Worm (Caenorhabditis elegans) whole organism, L2 larva: ENCODE results near the gene glrx-5.
"Not testable (repeated sequence)": the region's sequence is repeated elsewhere in the genome, so short reads cannot be mapped to it uniquely, and the experiment has no call there.

Source experiments
- C34F6.9 ChIP-seq: fragments of 150-350 bp; optimal IDR thresholded peaks from 2 replicates; lab custom pipeline; 2014; ENCODE audit warnings: missing biosample characterization, missing genetic modification characterization
- R02D3.7 ChIP-seq: fragments of 150-350 bp; optimal IDR thresholded peaks from 2 replicates; lab custom pipeline; 2014; ENCODE audit warnings: missing biosample characterization, missing genetic modification characterization
- blmp-1 ChIP-seq: sonication (generic microtip); optimal IDR thresholded peaks from 2 replicates; lab custom pipeline; 2017; ENCODE audit warnings: missing genetic modification characterization, mild to moderate bottlenecking, missing compliant biosample characterization, antibody characterized with exemption, moderate library complexity; ENCODE audit not compliant: insufficient read depth
- ceh-16 ChIP-seq: fragments of 150-350 bp; optimal IDR thresholded peaks from 2 replicates; lab custom pipeline; 2014; ENCODE audit warnings: missing biosample characterization, missing genetic modification characterization
- crh-2 ChIP-seq: sonication (generic microtip); optimal IDR thresholded peaks from 2 replicates; lab custom pipeline; 2017; ENCODE audit warnings: missing biosample characterization, missing genetic modification characterization
- dmd-4 ChIP-seq: sonication (generic microtip); optimal IDR thresholded peaks from 2 replicates; lab custom pipeline; 2017; ENCODE audit warnings: missing biosample characterization, missing genetic modification characterization
- egl-27 ChIP-seq: sonication (generic microtip); optimal IDR thresholded peaks from 3 replicates; lab custom pipeline; 2017; ENCODE audit warnings: missing biosample characterization, missing genetic modification reagents, missing genetic modification characterization
- elt-3 ChIP-seq: sonication (generic microtip); optimal IDR thresholded peaks from 2 replicates; lab custom pipeline; 2017; ENCODE audit warnings: missing biosample characterization, missing genetic modification characterization
- gmeb-1 ChIP-seq: fragments of 150-350 bp; optimal IDR thresholded peaks from 2 replicates; lab custom pipeline; 2014; ENCODE audit warnings: missing biosample characterization, missing genetic modification characterization
- lin-11 ChIP-seq: fragments of 150-350 bp; sonication (generic microtip); optimal IDR thresholded peaks from 2 replicates; lab custom pipeline; 2014; ENCODE audit warnings: missing biosample characterization, missing genetic modification characterization, inconsistent platforms, mixed read lengths
- lsy-2 ChIP-seq, 2 experiments: fragments of 150-350 bp in 1 of 2; sonication (generic microtip) in 1 of 2; optimal IDR thresholded peaks; 2 replicates each; lab custom pipeline; 2014 to 2017; ENCODE audit warnings: missing biosample characterization in 2 of 2, missing genetic modification characterization in 2 of 2
- mab-5 ChIP-seq: fragments of 150-350 bp; optimal IDR thresholded peaks from 2 replicates; lab custom pipeline; 2014; ENCODE audit warnings: missing biosample characterization, missing genetic modification characterization
- mbf-1 ChIP-seq: sonication (generic microtip); optimal IDR thresholded peaks from 2 replicates; lab custom pipeline; 2017; ENCODE audit warnings: missing biosample characterization, missing genetic modification characterization
- mdl-1 ChIP-seq, 2 experiments: fragments of 150-350 bp in 1 of 2; sonication (generic microtip) in 1 of 2; optimal IDR thresholded peaks; 2 replicates each; lab custom pipeline; 2017; ENCODE audit warnings: missing biosample characterization in 2 of 2, missing genetic modification characterization in 2 of 2
- nhr-11 ChIP-seq: fragments of 150-350 bp; optimal IDR thresholded peaks from 2 replicates; lab custom pipeline; 2014; ENCODE audit warnings: missing biosample characterization, missing genetic modification characterization
- nhr-129 ChIP-seq: fragments of 150-350 bp; optimal IDR thresholded peaks from 2 replicates; lab custom pipeline; 2014; ENCODE audit warnings: missing biosample characterization, missing genetic modification characterization
- nhr-23 ChIP-seq: fragments of 150-350 bp; optimal IDR thresholded peaks from 2 replicates; lab custom pipeline; 2014; ENCODE audit warnings: missing biosample characterization, missing genetic modification reagents, missing genetic modification characterization
- nhr-25 ChIP-seq: fragments of 150-350 bp; sonication (generic microtip); optimal IDR thresholded peaks from 3 replicates; lab custom pipeline; 2014; ENCODE audit warnings: missing biosample characterization, missing genetic modification characterization
- nhr-6 ChIP-seq: fragments of 150-350 bp; optimal IDR thresholded peaks from 2 replicates; lab custom pipeline; 2014; ENCODE audit warnings: missing biosample characterization, missing genetic modification characterization
- nhr-77 ChIP-seq: fragments of 150-350 bp; optimal IDR thresholded peaks from 2 replicates; lab custom pipeline; 2014; ENCODE audit warnings: missing biosample characterization, missing genetic modification characterization
- skn-1 ChIP-seq: sonication (generic microtip); optimal IDR thresholded peaks from 2 replicates; lab custom pipeline; 2017; ENCODE audit warnings: missing biosample characterization, missing genetic modification characterization
- sma-3 ChIP-seq: sonication (generic microtip); optimal IDR thresholded peaks from 2 replicates; lab custom pipeline; 2016; ENCODE audit warnings: missing genetic modification reagents, missing genetic modification characterization, missing compliant biosample characterization
- unc-39 ChIP-seq: fragments of 150-350 bp; optimal IDR thresholded peaks from 2 replicates; lab custom pipeline; 2014; ENCODE audit warnings: missing biosample characterization, missing genetic modification characterization
- unc-55 ChIP-seq: fragments of 150-350 bp; sonication (generic microtip); optimal IDR thresholded peaks from 3 replicates; lab custom pipeline; 2014; ENCODE audit warnings: missing biosample characterization, missing genetic modification reagents, missing genetic modification characterization
- zag-1 ChIP-seq: fragments of 150-350 bp; optimal IDR thresholded peaks from 2 replicates; lab custom pipeline; 2014; ENCODE audit warnings: missing biosample characterization, missing genetic modification characterization
- ztf-1 ChIP-seq: fragments of 200-800 bp; sonication (Bioruptor generic); conservative IDR thresholded peaks from 2 replicates; pipeline ENCODE4 v1.3.6; 2022; ENCODE audit warnings: missing genetic modification characterization, missing compliant biosample characterization
- ztf-11 ChIP-seq: sonication (generic microtip); optimal IDR thresholded peaks from 2 replicates; lab custom pipeline; 2017; ENCODE audit warnings: missing biosample characterization, missing genetic modification characterization
- ztf-4 ChIP-seq: fragments of 150-350 bp; optimal IDR thresholded peaks from 2 replicates; lab custom pipeline; 2014; ENCODE audit warnings: missing biosample characterization, missing genetic modification characterization

glrx-5 gene

DNA sequence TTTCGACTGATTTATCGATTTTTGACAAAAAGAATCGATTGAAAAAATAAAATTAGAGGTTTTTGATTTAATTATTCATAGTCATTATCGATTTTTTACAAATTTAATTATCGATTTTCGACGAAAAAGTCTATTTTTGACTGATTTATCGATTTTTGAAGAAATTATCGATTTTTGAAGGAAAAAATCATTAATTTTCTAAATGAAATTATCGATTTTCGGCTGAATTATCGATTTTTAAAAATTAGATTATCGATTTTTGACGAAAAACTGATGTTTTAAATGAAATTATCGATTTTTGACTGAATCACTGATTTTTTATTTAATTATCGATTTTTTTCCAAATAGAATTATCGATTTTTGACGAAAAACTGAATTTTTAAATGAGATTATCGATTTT lies 37.4 kb upstream of the glrx-5 start:
- no peak for TF ChIP-seq ceh-16
- TF ChIP-seq gmeb-1 (tag; lab: Kevin White, UChicago): no peak
- TF ChIP-seq nhr-11 (tag; lab: Kevin White, UChicago): no peak
- no peak for TF ChIP-seq nhr-23

DNA sequence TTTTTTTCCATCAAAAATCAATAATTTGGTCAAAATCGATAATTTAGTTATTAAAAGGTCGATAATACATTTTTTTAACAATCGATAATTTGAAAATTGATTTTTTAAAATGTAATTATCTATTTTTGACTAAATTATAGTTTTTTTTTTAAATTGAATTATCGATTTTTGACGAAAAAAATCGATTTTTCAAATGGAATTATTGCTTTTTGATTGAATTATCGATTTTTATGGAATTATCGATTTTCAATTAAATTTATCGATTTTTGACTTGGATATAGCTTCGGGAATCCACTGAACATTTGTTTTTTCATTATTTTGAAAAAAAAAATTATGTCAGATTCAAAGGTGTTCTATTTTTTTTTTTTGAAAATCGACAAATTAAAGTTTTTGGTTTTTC lies 36.6 kb upstream of the glrx-5 start:
- TF ChIP-seq nhr-25 (no peak), ztf-11 (tag; lab: Kevin White, UChicago) (no peak), lin-11 (tag; lab: Kevin White, UChicago) (no peak), blmp-1 (tag; lab: Kevin White, UChicago) (no peak), dmd-4 (tag; lab: Kevin White, UChicago) (no peak), mdl-1 (tag; optimal IDR thresholded peaks at IDR 0.05; lab: Kevin White, UChicago) (no peak), skn-1 (tag; lab: Kevin White, UChicago) (no peak)

DNA sequence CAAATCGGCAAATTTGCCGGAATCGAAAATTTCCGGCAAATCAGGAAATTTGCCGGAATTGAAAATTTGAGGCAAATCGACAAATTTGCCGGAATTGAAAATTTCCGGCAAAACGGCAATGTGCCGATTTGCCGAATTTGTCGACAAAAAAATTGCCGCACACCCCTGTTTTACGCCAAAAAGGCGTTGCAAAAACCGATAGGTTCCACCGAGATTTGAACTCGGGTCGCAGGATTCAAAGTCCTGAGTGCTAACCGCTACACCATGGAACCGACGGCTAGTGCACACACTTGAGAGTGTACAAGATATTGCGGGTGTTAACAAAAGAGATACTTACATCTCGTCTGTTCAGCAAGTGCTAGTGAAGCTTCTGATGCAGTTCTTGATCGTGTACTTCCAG lies 26.1 kb upstream of the glrx-5 start:
- peak; percentile 2 for TF ChIP-seq sma-3
- TF ChIP-seq blmp-1 (tag; lab: Kevin White, UChicago): no peak
- no peak for TF ChIP-seq skn-1 (tag; lab: Kevin White, UChicago)
- TF ChIP-seq lsy-2 (tag; optimal IDR thresholded peaks at IDR 0.05; lab: Kevin White, UChicago): peak in 1 of 2 experiments; percentile 12
- TF ChIP-seq nhr-129 (tag; lab: Kevin White, UChicago): peak; percentile 59
- TF ChIP-seq unc-55 (GFP tag; lab: Kevin White, UChicago): peak; percentile 6
- no peak for TF ChIP-seq dmd-4 (tag; lab: Kevin White, UChicago)

DNA sequence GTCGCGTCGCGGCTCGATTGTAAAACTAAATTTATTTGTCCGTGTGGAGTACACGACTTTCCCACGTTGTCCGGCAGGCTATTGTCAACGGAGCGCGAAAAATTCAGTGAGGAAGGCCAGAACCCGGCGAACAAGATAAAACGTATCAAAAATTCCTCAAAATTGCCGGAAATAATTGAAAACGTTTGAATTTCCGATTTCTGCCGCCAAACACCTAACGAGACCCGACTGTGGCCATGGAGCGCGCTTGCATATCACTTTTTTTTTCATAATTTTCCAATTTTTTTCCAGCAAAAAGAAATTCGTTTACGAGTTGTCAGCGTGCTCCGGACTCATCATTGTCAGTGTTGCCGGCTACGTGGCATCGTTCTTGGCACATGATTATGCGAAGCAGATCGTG lies 24.8 kb upstream of the glrx-5 start:
- TF ChIP-seq mbf-1 (tag; lab: Kevin White, UChicago) (no peak), C34F6.9 (tag; lab: Kevin White, UChicago) (no peak), nhr-11 (tag; lab: Kevin White, UChicago) (no peak), unc-39 (tag; lab: Kevin White, UChicago) (no peak), ztf-1 (GFP tag; lab: Robert Waterston, UW) (no peak), mab-5 (no peak), nhr-23 (no peak), lin-11 (tag; lab: Kevin White, UChicago) (no peak)

DNA sequence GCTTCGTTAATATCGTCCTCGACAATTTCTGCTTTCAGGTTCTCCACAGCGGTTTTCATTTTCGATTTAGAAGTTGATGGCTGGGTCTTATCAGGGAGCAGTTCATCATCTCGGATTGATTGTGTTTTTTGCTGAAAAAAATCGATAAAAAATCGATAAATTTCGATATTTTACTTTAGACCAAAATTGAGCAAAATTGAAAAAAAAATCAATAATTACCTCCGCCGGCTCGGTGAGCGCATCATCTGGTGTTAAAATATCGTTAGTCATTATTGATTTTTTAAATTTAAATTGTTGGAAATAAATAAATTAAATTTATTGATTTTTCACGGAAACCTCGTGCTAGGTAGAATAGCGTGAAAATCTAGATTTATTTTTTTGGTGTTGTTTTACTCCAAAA lies 21.4 kb upstream of the glrx-5 start, which contains the start of gene Y49E10.10:
Gene Y49E10.10, plus strand, starts transcription at position 381 of the 400 bp plus-strand sequence.
- no peak for TF ChIP-seq nhr-25
- TF ChIP-seq nhr-11 (tag; lab: Kevin White, UChicago): no peak
- TF ChIP-seq elt-3 (tag; lab: Kevin White, UChicago): no peak
- no peak for TF ChIP-seq zag-1 (tag; lab: Kevin White, UChicago)
- TF ChIP-seq nhr-77: no peak
- no peak for TF ChIP-seq egl-27 (tag; lab: Kevin White, UChicago)

DNA sequence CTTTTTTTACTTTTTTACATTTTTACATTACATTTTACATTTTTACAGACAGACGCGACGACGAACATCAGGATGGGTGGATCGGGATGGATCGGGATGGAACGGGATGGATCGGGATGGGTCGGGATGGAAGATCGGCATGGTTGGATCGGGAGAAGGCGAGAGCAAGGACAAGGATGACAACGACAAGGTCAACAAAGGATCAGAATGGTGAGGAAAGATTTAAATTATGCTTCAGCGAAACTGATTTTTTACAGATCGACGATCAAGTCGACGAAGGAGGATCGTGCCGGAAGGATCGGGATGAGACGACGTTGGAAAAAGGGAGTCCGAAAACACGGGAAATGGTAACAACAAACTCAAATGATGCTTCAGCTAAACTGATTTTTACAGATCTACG lies 14.4 kb upstream of the glrx-5 start:
- TF ChIP-seq crh-2 (tag; lab: Kevin White, UChicago) (no peak), mdl-1 (tag; optimal IDR thresholded peaks at IDR 0.05; lab: Kevin White, UChicago) (no peak), R02D3.7 (tag; lab: Kevin White, UChicago) (no peak), zag-1 (tag; lab: Kevin White, UChicago) (no peak), elt-3 (tag; lab: Kevin White, UChicago) (no peak), unc-39 (tag; lab: Kevin White, UChicago) (no peak), gmeb-1 (tag; lab: Kevin White, UChicago) (no peak), nhr-6 (tag; lab: Kevin White, UChicago) (no peak), ztf-4 (tag; lab: Kevin White, UChicago) (no peak)

DNA sequence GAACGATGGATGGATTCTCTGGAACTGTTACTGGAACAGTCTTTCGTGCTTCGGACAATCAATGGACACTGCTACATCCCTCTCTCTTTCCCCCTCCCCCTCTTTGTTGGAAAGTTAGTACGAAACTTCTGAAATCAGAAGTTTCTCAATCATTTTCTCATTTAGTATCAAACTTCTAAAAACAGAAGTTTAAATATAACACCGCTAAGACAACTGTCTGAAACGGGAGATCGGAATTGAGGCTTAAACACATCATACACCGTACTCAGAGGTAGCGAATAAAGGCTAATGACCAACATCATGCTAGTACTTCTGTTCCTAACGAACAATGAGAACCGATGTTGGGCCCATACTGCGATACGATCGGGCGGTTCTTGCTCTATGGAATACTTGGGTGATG lies 12.9 kb upstream of the glrx-5 start, which contains the start of gene Y49E10.30:
Gene Y49E10.30, plus strand, starts transcription at position 301 of the 400 bp plus-strand sequence.
- TF ChIP-seq unc-55 (GFP tag; lab: Kevin White, UChicago); mbf-1 (tag; lab: Kevin White, UChicago); elt-3 (tag; lab: Kevin White, UChicago): not testable (repeated sequence)
